Worm (Caenorhabditis elegans) whole organism, midembryonic: ENCODE results near the gene F25D1.8.

Experiments used
- T22C8.4 ChIP-seq: fragments of 200-800 bp; sonication (Bioruptor generic); IDR thresholded peaks from 2 replicates; pipeline ENCODE4 v1.3.6; 2022; ENCODE audit warnings: missing genetic modification characterization, missing compliant biosample characterization
- ref-1 ChIP-seq: fragments of 200-800 bp; sonication (Bioruptor generic); conservative IDR thresholded peaks from 2 replicates; pipeline ENCODE4 v1.3.6; 2022; ENCODE audit warnings: missing genetic modification reagents, missing genetic modification characterization, missing compliant biosample characterization
- tab-1 ChIP-seq: fragments of 200-800 bp; sonication (Bioruptor generic); IDR thresholded peaks from 2 replicates; pipeline ENCODE4 v1.3.6; 2022; ENCODE audit warnings: missing genetic modification characterization, missing compliant biosample characterization
- ztf-29 ChIP-seq: fragments of 200-800 bp; sonication (Bioruptor generic); IDR thresholded peaks from 2 replicates; pipeline ENCODE4 v1.3.6; 2022; ENCODE audit warnings: missing genetic modification reagents, missing genetic modification characterization, missing compliant biosample characterization

- TF ChIP-seq ztf-29 = no peak
- TF ChIP-seq tab-1 (GFP tag; lab: Robert Waterston, UW) = no peak
- no peak for TF ChIP-seq T22C8.4
- no peak for TF ChIP-seq ref-1 (GFP tag; lab: Robert Waterston, UW)
Measured at ce11 chrV:10564830-10565365, 25.7 kb downstream of the F25D1.8 start, which contains the start of gene cat-4.
